Fruit fly (Drosophila melanogaster): ENCODE results near the gene CG32262.

- TF ChIP-seq CG8159 (tag; optimal IDR thresholded peaks at IDR 0.05) (peak; percentile 17), CG17806 (tag; optimal IDR thresholded peaks at IDR 0.05) (peak; percentile 3), rn (GFP tag; IDR thresholded peaks at IDR 0.05) (no peak), CG8301 (tag; optimal IDR thresholded peaks at IDR 0.05) (peak; percentile 50), Ets98B (GFP tag; IDR thresholded peaks at IDR 0.05) (no peak; the same call in 1 of the 2 replicates), CG34367 (tag; optimal IDR thresholded peaks at IDR 0.05) (no peak), CG9948 (tag; optimal IDR thresholded peaks at IDR 0.05) (peak; percentile 3), CG15710 (tag; optimal IDR thresholded peaks at IDR 0.05) (no peak), EcR (GFP tag; optimal IDR thresholded peaks at IDR 0.05) (no peak), Pif1A (GFP tag; optimal IDR thresholded peaks at IDR 0.05) (peak; percentile 17), CG32121 (GFP tag; IDR thresholded peaks at IDR 0.05) (peak; percentile 51; the same call in 1 of the 2 replicates), D1 (tag; optimal IDR thresholded peaks at IDR 0.05) (no peak), CG10348 (GFP tag; IDR thresholded peaks at IDR 0.05) (no peak)
These were observed 18.8 kb downstream of the CG32262 start for dm6 chr3L:3791043-3791682.
